Worm (Caenorhabditis elegans): ENCODE measurements around the gene ser-2.
A peak's percentile ranks its signal among the peaks of the same experiment; 100 is the strongest.

ser-2 gene

ce11 chrX:15297396-15297827, 5.4 kb downstream of the ser-2 start (continued):
- peak; percentile 13 to 39 for TF ChIP-seq lsy-2 (tag; optimal IDR thresholded peaks at IDR 0.05)

ce11 chrX:15285554-15285953, 17.2 kb downstream of the ser-2 start:
- TF ChIP-seq elt-2 (tag; optimal IDR thresholded peaks at IDR 0.05) (no peak), nhr-85 (tag) (peak; percentile 27), swsn-7 (tag; optimal IDR thresholded peaks at IDR 0.05) (no peak), snpc-4 (tag; optimal IDR thresholded peaks at IDR 0.05) (peak; percentile 86)

- TF ChIP-seq lsy-2 (tag; optimal IDR thresholded peaks at IDR 0.05) (no peak), rnt-1 (tag; optimal IDR thresholded peaks at IDR 0.05) (no peak), alr-1 (tag; optimal IDR thresholded peaks at IDR 0.05; ENCODE audit: borderline replicate concordance) (no peak), blmp-1 (tag; optimal IDR thresholded peaks at IDR 0.05) (peak; percentile 49), irx-1 (tag; optimal IDR thresholded peaks at IDR 0.05) (no peak)
These were observed 19.0 kb downstream of the ser-2 start, which contains the start of gene jud-4 for ce11 chrX:15283740-15284139. jud-4 (plus strand) TSS chrX:15284115.

ce11 chrX:15281248-15281647, 21.5 kb downstream of the ser-2 start:
- TF ChIP-seq mep-1 (tag; optimal IDR thresholded peaks at IDR 0.05) (peak; percentile 35), nhr-90 (tag; optimal IDR thresholded peaks at IDR 0.05; ENCODE audit: poor library complexity) (peak; percentile 20), dpl-1 (GFP tag; optimal IDR thresholded peaks at IDR 0.05) (peak in 1 of 3 experiments; percentile 8), ceh-90 (tag; optimal IDR thresholded peaks at IDR 0.05) (no peak), lin-14 (GFP tag; optimal IDR thresholded peaks at IDR 0.05) (peak; percentile 73), lir-3 (tag; optimal IDR thresholded peaks at IDR 0.05; ENCODE audit: poor library complexity) (no peak), jun-1 (tag; optimal IDR thresholded peaks at IDR 0.05) (peak; percentile 8), nhr-71 (tag; optimal IDR thresholded peaks at IDR 0.05) (peak; percentile 43), C16A3.4 (tag; optimal IDR thresholded peaks at IDR 0.05) (peak; percentile 13), mdl-1 (tag; optimal IDR thresholded peaks at IDR 0.05) (peak in 1 of 2 experiments; percentile 53), snpc-4 (tag; optimal IDR thresholded peaks at IDR 0.05) (peak; percentile 37), elt-3 (tag; optimal IDR thresholded peaks at IDR 0.05) (peak in 1 of 6 experiments; percentile 67), skn-1 (tag; optimal IDR thresholded peaks at IDR 0.05) (peak; percentile 10), nhr-12 (tag; optimal IDR thresholded peaks at IDR 0.05) (no peak), ceh-82 (tag; optimal IDR thresholded peaks at IDR 0.05) (peak in 1 of 3 experiments; percentile 47), vab-15 (tag; optimal IDR thresholded peaks at IDR 0.05) (no peak), lin-35 (GFP tag; optimal IDR thresholded peaks at IDR 0.05) (peak; percentile 15 to 49), rnt-1 (tag; optimal IDR thresholded peaks at IDR 0.05) (peak; percentile 8), snu-23 (GFP tag; optimal IDR thresholded peaks at IDR 0.05) (peak; percentile 49), lsy-2 (tag; optimal IDR thresholded peaks at IDR 0.05) (peak in 1 of 2 experiments; percentile 48), fkh-8 (tag; optimal IDR thresholded peaks at IDR 0.05) (no peak), swsn-7 (tag; optimal IDR thresholded peaks at IDR 0.05) (peak; percentile 17), ztf-4 (tag; optimal IDR thresholded peaks at IDR 0.05) (no peak), nhr-20 (tag; optimal IDR thresholded peaks at IDR 0.05) (peak; percentile 42), blmp-1 (tag; optimal IDR thresholded peaks at IDR 0.05) (peak; percentile 83), tbx-2 (tag; optimal IDR thresholded peaks at IDR 0.05) (peak; percentile 16), efl-1 (optimal IDR thresholded peaks at IDR 0.05) (peak in 1 of 2 experiments; percentile 8), efl-1 (GFP tag; optimal IDR thresholded peaks at IDR 0.05 in 1 of 2) (no peak), xbp-1 (tag; optimal IDR thresholded peaks at IDR 0.05) (peak; percentile 17), nhr-47 (tag; optimal IDR thresholded peaks at IDR 0.05) (peak; percentile 26), ceh-88 (GFP tag; IDR thresholded peaks at IDR 0.05) (no peak), nhr-19 (GFP tag; conservative IDR thresholded peaks at IDR 0.05) (no peak)

Data from whole organism, L1 larva.